Fruit fly (Drosophila melanogaster): Measurements from ENCODE around the gene CG17292.
A peak's percentile ranks its signal among the peaks of the same experiment; 100 is the strongest.

Gene CG17292

DNA sequence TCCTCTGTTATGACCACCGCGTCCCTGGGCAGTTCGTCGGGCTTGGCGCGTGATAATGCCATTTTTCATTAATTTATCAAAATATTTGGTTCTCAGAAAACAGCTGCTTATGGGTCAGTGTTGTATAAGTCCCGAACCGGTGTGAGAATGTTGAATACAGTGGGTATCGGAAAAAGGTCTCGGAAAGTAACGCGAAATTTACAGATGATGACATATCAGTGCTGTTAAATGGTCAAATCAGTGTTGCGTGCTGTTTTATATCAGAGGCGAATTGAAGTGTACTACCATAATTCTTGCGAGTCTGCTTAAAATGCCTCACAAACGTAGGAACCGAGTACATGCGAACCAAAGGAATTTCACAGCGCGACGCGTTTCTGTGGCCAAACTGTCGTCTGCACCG lies 12.4 kb downstream of the CG17292 start, which contains the start of the genes CG13392 and Rcd4 (continued):
- TF ChIP-seq Jarid2 (GFP tag; optimal IDR thresholded peaks at IDR 0.05) (no peak), Oli (tag; optimal IDR thresholded peaks at IDR 0.05) (no peak), Usf (GFP tag; optimal IDR thresholded peaks at IDR 0.05) (no peak), tx (GFP tag; optimal IDR thresholded peaks at IDR 0.05) (peak; percentile 67), ssp (GFP tag; IDR thresholded peaks at IDR 0.05) (peak; percentile 32; the same call in 1 of the 2 replicates), gro (GFP tag; optimal IDR thresholded peaks at IDR 0.05) (peak; percentile 79), CG4617 (GFP tag; optimal IDR thresholded peaks at IDR 0.05; ENCODE audit: borderline replicate concordance) (peak; percentile 84), Chrac-16 (GFP tag; optimal IDR thresholded peaks at IDR 0.05) (peak; percentile 61), CG9727 (GFP tag; optimal IDR thresholded peaks at IDR 0.05) (peak; percentile 30), CG13775 (GFP tag; optimal IDR thresholded peaks at IDR 0.05) (peak; percentile 21), sens-2 (GFP tag; IDR thresholded peaks at IDR 0.05) (no peak), gsb-n (tag; optimal IDR thresholded peaks at IDR 0.05) (peak; percentile 21), sob (GFP tag; IDR thresholded peaks at IDR 0.05) (peak; percentile 91), chif (GFP tag; optimal IDR thresholded peaks at IDR 0.05) (peak; percentile 47 to 65), ash1 (GFP tag; optimal IDR thresholded peaks at IDR 0.05) (peak; percentile 15), Aef1 (GFP tag; IDR thresholded peaks at IDR 0.05) (peak; percentile 36; the same call in 2 of the 3 replicates), nom (GFP tag; optimal IDR thresholded peaks at IDR 0.05) (peak; percentile 52), nau (GFP tag; optimal IDR thresholded peaks at IDR 0.05) (peak; percentile 32), Neu2 (GFP tag; optimal IDR thresholded peaks at IDR 0.05; ENCODE audit: borderline replicate concordance) (no peak), CG11696 (GFP tag; IDR thresholded peaks at IDR 0.05) (no peak), Dll (GFP tag; IDR thresholded peaks at IDR 0.05; ENCODE audit: partially characterized antibody) (peak; percentile 63; the same call in 2 of the 4 replicates), ara (GFP tag; IDR thresholded peaks at IDR 0.05) (0 out of 2 replicates have a peak, but pooled peaks have one; percentile 29), Hmx (GFP tag; optimal IDR thresholded peaks at IDR 0.05) (no peak), CG7963 (GFP tag; IDR thresholded peaks at IDR 0.05; ENCODE audit: partially characterized antibody) (peak; percentile 31; the same call in 1 of the 3 replicates), CG4424 (GFP tag; optimal IDR thresholded peaks at IDR 0.05) (peak; percentile 91), Sox100B (GFP tag; optimal IDR thresholded peaks at IDR 0.05) (no peak), dmrt99B (tag; optimal IDR thresholded peaks at IDR 0.05) (peak; percentile 21), chm (GFP tag; IDR thresholded peaks at IDR 0.05) (peak; percentile 51; the same call in 1 of the 2 replicates), slbo (GFP tag; IDR thresholded peaks at IDR 0.05) (peak; percentile 85), CG30020 (tag; optimal IDR thresholded peaks at IDR 0.05) (peak; percentile 12), toy (GFP tag; IDR thresholded peaks at IDR 0.05) (no peak), cg (GFP tag; optimal IDR thresholded peaks at IDR 0.05) (no peak), CG15269 (tag; optimal IDR thresholded peaks at IDR 0.05) (peak; percentile 43), otp (GFP tag; IDR thresholded peaks at IDR 0.05) (peak; percentile 50; the same call in 2 of the 3 replicates), bsh (GFP tag; optimal IDR thresholded peaks at IDR 0.05) (peak in 1 of 2 experiments; percentile 44), sqz (GFP tag; optimal IDR thresholded peaks at IDR 0.05) (no peak), CG17361 (GFP tag; IDR thresholded peaks at IDR 0.05) (peak; percentile 28; the same call in 1 of the 3 replicates), eve (GFP tag; optimal IDR thresholded peaks at IDR 0.05) (no peak), h (optimal IDR thresholded peaks at IDR 0.05) (no peak), danr (GFP tag; IDR thresholded peaks at IDR 0.05) (no peak), pnt (GFP tag; optimal IDR thresholded peaks at IDR 0.05) (no peak), pfk (GFP tag; optimal IDR thresholded peaks at IDR 0.05) (no peak), CG8478 (optimal IDR thresholded peaks at IDR 0.05) (no peak), Hand (GFP tag; optimal IDR thresholded peaks at IDR 0.05) (no peak), CG15011 (GFP tag; optimal IDR thresholded peaks at IDR 0.05) (no peak), Mes4 (GFP tag; optimal IDR thresholded peaks at IDR 0.05) (no peak), Bgb (GFP tag; IDR thresholded peaks at IDR 0.05; ENCODE audit: partially characterized antibody) (peak; percentile 72), lbe (GFP tag; optimal IDR thresholded peaks at IDR 0.05) (peak; percentile 84), az2 (GFP tag; optimal IDR thresholded peaks at IDR 0.05) (peak; percentile 53), Lim3 (GFP tag; IDR thresholded peaks at IDR 0.05) (no peak), CG42726 (GFP tag; IDR thresholded peaks at IDR 0.05; ENCODE audit: partially characterized antibody) (no peak)
